Worm (Caenorhabditis elegans): ENCODE results near the gene uev-2.

ce11 chrIII:5557246-5557819 lies 25.6 kb upstream of the uev-2 start, which contains the start of gene rpc-2:
- TF ChIP-seq F13H6.1 (tag; optimal IDR thresholded peaks at IDR 0.05) = no peak
- no peak for TF ChIP-seq nfya-1 (tag; optimal IDR thresholded peaks at IDR 0.05)
- TF ChIP-seq elt-2 (tag; optimal IDR thresholded peaks at IDR 0.05) = no peak
- no peak for TF ChIP-seq T23F11.4 (GFP tag; optimal IDR thresholded peaks at IDR 0.05)
- no peak for TF ChIP-seq hlh-30 (tag; optimal IDR thresholded peaks at IDR 0.05; ENCODE audit: insufficient read depth)
- TF ChIP-seq mec-3 (tag; optimal IDR thresholded peaks at IDR 0.05; ENCODE audit: borderline replicate concordance) = no peak

Measured in whole organism, late embryonic.